Fruit fly (Drosophila melanogaster): ENCODE results near the gene Fie.

- TF ChIP-seq insv (optimal IDR thresholded peaks at IDR 0.05), result no peak
- TF ChIP-seq ttk (optimal IDR thresholded peaks at IDR 0.05), result no peak
- no peak for TF ChIP-seq Sin3A (optimal IDR thresholded peaks at IDR 0.05)
- no peak for TF ChIP-seq h (optimal IDR thresholded peaks at IDR 0.05)
Observed at dm6 chr3L:3905111-3905510, 12.7 kb downstream of the Fie start, which contains the start of gene ida.

Measured in Kc167 (cell line).